Fruit fly (Drosophila melanogaster) whole organism, embryonic: ENCODE results near the gene Rpn9.
A peak's percentile ranks its signal among the peaks of the same experiment; 100 is the strongest.

Source experiments
- ATbp ChIP-seq: fragments of 200-800 bp; sonication (Bioruptor generic); optimal IDR thresholded peaks from 2 replicates; lab custom pipeline; 2017; ENCODE audit warnings: missing biosample characterization, mild to moderate bottlenecking, missing genetic modification characterization, missing genetic modification reagents
- Bgb ChIP-seq: fragments of 200-800 bp; sonication (Bioruptor generic); IDR thresholded peaks from 2 replicates; pipeline ENCODE4 v1.3.6; 2022; ENCODE audit warnings: missing biosample characterization, missing genetic modification characterization; ENCODE audit not compliant: partially characterized antibody
- CG10209 ChIP-seq: fragments of 200-800 bp; sonication (Bioruptor generic); optimal IDR thresholded peaks from 3 replicates; lab custom pipeline; 2017; ENCODE audit warnings: missing biosample characterization, mild to moderate bottlenecking, missing genetic modification characterization, missing genetic modification reagents
- CG10274 ChIP-seq: fragments of 200-800 bp; sonication (Bioruptor generic); optimal IDR thresholded peaks from 3 replicates; lab custom pipeline; 2017; ENCODE audit warnings: missing biosample characterization, mild to moderate bottlenecking, missing genetic modification characterization
- CG10543 ChIP-seq: fragments of 200-800 bp; sonication (Bioruptor generic); optimal IDR thresholded peaks from 3 replicates; lab custom pipeline; 2017; ENCODE audit warnings: missing biosample characterization, mild to moderate bottlenecking, missing genetic modification characterization, moderate library complexity
- CG14050 ChIP-seq: fragments of 200-800 bp; sonication (Bioruptor generic); IDR thresholded peaks from 3 replicates; pipeline ENCODE4 v1.3.6; 2022; ENCODE audit warnings: missing biosample characterization, missing genetic modification characterization
- CG15011 ChIP-seq: fragments of 200-800 bp; sonication (Bioruptor generic); optimal IDR thresholded peaks from 3 replicates; lab custom pipeline; 2018; ENCODE audit warnings: missing biosample characterization, mild to moderate bottlenecking, missing genetic modification characterization
- CG16813 ChIP-seq: fragments of 200-800 bp; sonication (Bioruptor generic); IDR thresholded peaks from 3 replicates; pipeline ENCODE4 v1.3.6; 2022; ENCODE audit warnings: missing biosample characterization, missing genetic modification characterization; ENCODE audit not compliant: partially characterized antibody
- CG17186 ChIP-seq: fragments of 200-800 bp; sonication (Bioruptor generic); optimal IDR thresholded peaks from 3 replicates; lab custom pipeline; 2017; ENCODE audit warnings: missing biosample characterization, missing genetic modification reagents, missing genetic modification characterization
- CG2889 ChIP-seq: fragments of 200-800 bp; sonication (Bioruptor generic); IDR thresholded peaks from 3 replicates; pipeline ENCODE4 v1.3.6; 2022; ENCODE audit warnings: missing biosample characterization, missing genetic modification characterization
- CG30020 ChIP-seq: fragments of 200-800 bp; optimal IDR thresholded peaks from 2 replicates; lab custom pipeline; 2019; ENCODE audit warnings: missing biosample characterization, mild to moderate bottlenecking, missing genetic modification characterization, moderate library complexity
- CG42726 ChIP-seq: fragments of 200-800 bp; sonication (Bioruptor generic); IDR thresholded peaks from 2 replicates; pipeline ENCODE4 v1.3.6; 2022; ENCODE audit warnings: missing biosample characterization, missing genetic modification characterization; ENCODE audit not compliant: partially characterized antibody
- CG6254 ChIP-seq: fragments of 200-800 bp; sonication (Bioruptor generic); optimal IDR thresholded peaks from 3 replicates; lab custom pipeline; 2017; ENCODE audit warnings: mild to moderate bottlenecking, missing biosample characterization, missing genetic modification reagents, missing genetic modification characterization
- CG6683 ChIP-seq: fragments of 200-800 bp; sonication (Bioruptor generic); optimal IDR thresholded peaks from 2 replicates; lab custom pipeline; 2017; ENCODE audit warnings: missing biosample characterization, mild to moderate bottlenecking, missing genetic modification characterization, missing genetic modification reagents
- CG6689 ChIP-seq: fragments of 200-800 bp; sonication (Bioruptor generic); IDR thresholded peaks from 2 replicates; pipeline ENCODE4 v1.3.6; 2022; ENCODE audit warnings: missing biosample characterization, missing genetic modification characterization
- CG7786 ChIP-seq: fragments of 200-800 bp; sonication (Bioruptor generic); optimal IDR thresholded peaks from 2 replicates; lab custom pipeline; 2016; ENCODE audit warnings: missing biosample characterization, missing genetic modification characterization
- CG7987 ChIP-seq: fragments of 200-800 bp; sonication (Bioruptor generic); optimal IDR thresholded peaks from 2 replicates; lab custom pipeline; 2018; ENCODE audit warnings: missing biosample characterization, mild to moderate bottlenecking, missing genetic modification characterization, moderate library complexity
- CG9797 ChIP-seq: fragments of 200-800 bp; sonication (Bioruptor generic); optimal IDR thresholded peaks from 3 replicates; lab custom pipeline; 2018; ENCODE audit warnings: missing biosample characterization, mild to moderate bottlenecking, missing genetic modification characterization
- Chrac-16 ChIP-seq: fragments of 200-800 bp; sonication (Bioruptor generic); optimal IDR thresholded peaks from 3 replicates; lab custom pipeline; 2016; ENCODE audit warnings: missing biosample characterization, missing genetic modification characterization
- CrebB ChIP-seq: fragments of 200-800 bp; sonication (Bioruptor generic); optimal IDR thresholded peaks from 3 replicates; lab custom pipeline; 2018; ENCODE audit warnings: missing biosample characterization, mild to moderate bottlenecking, missing genetic modification characterization
- Dad ChIP-seq: fragments of 200-800 bp; sonication (Bioruptor generic); optimal IDR thresholded peaks from 3 replicates; lab custom pipeline; 2016; ENCODE audit warnings: missing biosample characterization, missing genetic modification characterization
- Dek ChIP-seq: fragments of 200-800 bp; sonication (Bioruptor generic); optimal IDR thresholded peaks from 3 replicates; lab custom pipeline; 2019; ENCODE audit warnings: missing biosample characterization, mild to moderate bottlenecking, missing genetic modification characterization, moderate library complexity
- Drgx ChIP-seq: fragments of 200-800 bp; sonication (Bioruptor generic); IDR thresholded peaks from 2 replicates; pipeline ENCODE4 v1.3.6; 2022; ENCODE audit warnings: missing biosample characterization, missing genetic modification characterization
- E2f1 ChIP-seq: fragments of 200-800 bp; sonication (Bioruptor generic); IDR thresholded peaks from 2 replicates; pipeline ENCODE4 v1.3.6; 2022; ENCODE audit warnings: missing biosample characterization, missing genetic modification characterization
- Hr3 ChIP-seq: fragments of 200-800 bp; sonication (Bioruptor generic); optimal IDR thresholded peaks from 3 replicates; lab custom pipeline; 2016; ENCODE audit warnings: missing biosample characterization, missing genetic modification characterization
- Hr78 ChIP-seq, 2 experiments: fragments of 200-800 bp in 1 of 2; fragments of >200 bp in 1 of 2; sonication (Bioruptor generic) in 1 of 2; optimal IDR thresholded peaks; 2 replicates each; lab custom pipeline; 2017 to 2019; ENCODE audit warnings: missing biosample characterization in 2 of 2, missing genetic modification characterization in 2 of 2, mild to moderate bottlenecking in 1 of 2, moderate library complexity in 1 of 2
- Lhr ChIP-seq: fragments of 200-800 bp; sonication (Bioruptor generic); optimal IDR thresholded peaks from 3 replicates; lab custom pipeline; 2017; ENCODE audit warnings: mild to moderate bottlenecking, missing biosample characterization, missing genetic modification reagents, missing genetic modification characterization
- MTF-1 ChIP-seq: fragments of 200-800 bp; sonication (Bioruptor generic); optimal IDR thresholded peaks from 2 replicates; lab custom pipeline; 2018; ENCODE audit warnings: missing biosample characterization, mild to moderate bottlenecking, missing genetic modification characterization, borderline replicate concordance
- Med ChIP-seq: fragments of 200-800 bp; sonication (Bioruptor generic); peaks from one replicate; lab custom pipeline; 2016; ENCODE audit warnings: missing biosample characterization, missing genetic modification characterization, mild to moderate bottlenecking, inconsistent platforms, moderate library complexity
- Meics ChIP-seq: fragments of 200-800 bp; sonication (Bioruptor generic); optimal IDR thresholded peaks from 2 replicates; lab custom pipeline; 2017; ENCODE audit warnings: missing biosample characterization, mild to moderate bottlenecking, missing genetic modification characterization
- NK7.1 ChIP-seq: fragments of 200-800 bp; sonication (Bioruptor generic); optimal IDR thresholded peaks from 3 replicates; lab custom pipeline; 2016; ENCODE audit warnings: missing biosample characterization, missing genetic modification characterization
- Oaz ChIP-seq: fragments of 200-800 bp; sonication (Bioruptor generic); IDR thresholded peaks from 2 replicates; pipeline ENCODE4 v1.3.6; 2022; ENCODE audit warnings: missing biosample characterization, missing genetic modification characterization
- bsh ChIP-seq, 2 experiments: fragments of 200-800 bp; sonication (Bioruptor generic); optimal IDR thresholded peaks; 2 replicates each; lab custom pipeline; 2017 to 2018; ENCODE audit warnings: mild to moderate bottlenecking in 2 of 2, missing biosample characterization in 2 of 2, missing genetic modification characterization in 2 of 2, moderate library complexity in 1 of 2
- cad ChIP-seq: fragments of >200 bp; optimal IDR thresholded peaks from 2 replicates; lab custom pipeline; 2017; ENCODE audit warnings: missing biosample characterization, missing genetic modification characterization
- caup ChIP-seq: fragments of 200-800 bp; sonication (Bioruptor generic); optimal IDR thresholded peaks from 3 replicates; lab custom pipeline; 2017; ENCODE audit warnings: missing biosample characterization, mild to moderate bottlenecking, missing genetic modification characterization, moderate library complexity; ENCODE audit not compliant: severe bottlenecking
- ewg ChIP-seq: fragments of 200-800 bp; sonication (Bioruptor generic); optimal IDR thresholded peaks from 3 replicates; lab custom pipeline; 2017; ENCODE audit warnings: mild to moderate bottlenecking, missing biosample characterization, missing genetic modification reagents, missing genetic modification characterization
- exex ChIP-seq: fragments of 200-800 bp; sonication (Bioruptor generic); optimal IDR thresholded peaks from 4 replicates; lab custom pipeline; 2018; ENCODE audit warnings: missing biosample characterization, mild to moderate bottlenecking, missing genetic modification characterization, moderate library complexity
- fd64A ChIP-seq: fragments of 200-800 bp; sonication (Bioruptor generic); optimal IDR thresholded peaks from 3 replicates; lab custom pipeline; 2018; ENCODE audit warnings: missing biosample characterization, mild to moderate bottlenecking, missing genetic modification characterization
- gem ChIP-seq: fragments of 200-800 bp; sonication (Bioruptor generic); optimal IDR thresholded peaks from 2 replicates; lab custom pipeline; 2019; ENCODE audit warnings: missing biosample characterization, mild to moderate bottlenecking, missing genetic modification characterization, moderate library complexity
- grn ChIP-seq: fragments of 200-800 bp; sonication (Bioruptor generic); optimal IDR thresholded peaks from 3 replicates; lab custom pipeline; 2017; ENCODE audit warnings: missing biosample characterization, missing genetic modification characterization
- gsb ChIP-seq: fragments of 200-800 bp; sonication (Bioruptor generic); IDR thresholded peaks from 2 replicates; pipeline ENCODE4 v1.3.6; 2022; ENCODE audit warnings: missing biosample characterization, missing genetic modification characterization
- h ChIP-seq: fragments of >200 bp; optimal IDR thresholded peaks from 2 replicates; lab custom pipeline; 2017
- mirr ChIP-seq: fragments of 200-800 bp; sonication (Bioruptor generic); optimal IDR thresholded peaks from 3 replicates; lab custom pipeline; 2018; ENCODE audit warnings: missing biosample characterization, mild to moderate bottlenecking, missing genetic modification characterization
- nau ChIP-seq: fragments of 200-800 bp; sonication (Bioruptor generic); optimal IDR thresholded peaks from 3 replicates; lab custom pipeline; 2017; ENCODE audit warnings: missing biosample characterization, mild to moderate bottlenecking, missing genetic modification characterization, missing genetic modification reagents
- nom ChIP-seq: fragments of 200-800 bp; sonication (Bioruptor generic); optimal IDR thresholded peaks from 2 replicates; lab custom pipeline; 2017; ENCODE audit warnings: missing biosample characterization, missing genetic modification characterization, mild to moderate bottlenecking, moderate library complexity, missing genetic modification reagents
- ro ChIP-seq: fragments of 200-800 bp; sonication (Bioruptor generic); IDR thresholded peaks from 2 replicates; pipeline ENCODE4 v1.3.6; 2022; ENCODE audit warnings: missing biosample characterization, missing genetic modification characterization
- sug ChIP-seq: fragments of 200-800 bp; optimal IDR thresholded peaks from 2 replicates; lab custom pipeline; 2019; ENCODE audit warnings: missing biosample characterization, mild to moderate bottlenecking, missing genetic modification characterization, moderate library complexity

Rpn9 gene

dm6 chr3R:23767417-23767853 lies 34.2 kb upstream of the Rpn9 start, which contains the start of the genes CG10214 and CG10375 (continued):
- peak; percentile 77 for TF ChIP-seq Dad
- TF ChIP-seq nau (GFP tag; lab: Kevin White, UChicago), result no peak
- TF ChIP-seq CG16813 (GFP tag; lab: Robert Waterston, UW), result peak; percentile 50
- 0 out of 3 replicates have a peak, but pooled peaks have one; percentile 36 for TF ChIP-seq CG2889 (GFP tag; lab: Robert Waterston, UW)
- peak; percentile 71 for TF ChIP-seq E2f1
- peak; percentile 81 for TF ChIP-seq CG7786 (GFP tag; lab: Kevin White, UChicago)
- TF ChIP-seq CG42726 (GFP tag; lab: Robert Waterston, UW), result no peak
- TF ChIP-seq ATbp, result no peak
- no peak for TF ChIP-seq CG10274 (GFP tag; lab: Kevin White, UChicago)
- no peak for TF ChIP-seq cad (GFP tag; lab: Kevin White, UChicago)
- TF ChIP-seq Dek (tag; lab: Kevin White, UChicago), result peak; percentile 23
- no peak for TF ChIP-seq CG14050
- TF ChIP-seq CG15011 (GFP tag; lab: Kevin White, UChicago), result no peak

- TF ChIP-seq Med (GFP tag; lab: Kevin White, UChicago), result no peak
- TF ChIP-seq gem (tag; lab: Kevin White, UChicago), result peak; percentile 7
- TF ChIP-seq nom (GFP tag; lab: Kevin White, UChicago), result peak; percentile 84
- TF ChIP-seq Oaz (GFP tag; lab: Robert Waterston, UW), result no peak
- TF ChIP-seq Meics, result no peak
- peak; percentile 50 for TF ChIP-seq CG7987 (GFP tag; lab: Kevin White, UChicago)
- no peak for TF ChIP-seq NK7.1 (GFP tag; lab: Kevin White, UChicago)
- peak in 1 of 2 experiments; percentile 53 for TF ChIP-seq Hr78 (GFP tag; optimal IDR thresholded peaks at IDR 0.05; lab: Kevin White, UChicago)
- TF ChIP-seq CG6689 (GFP tag; lab: Robert Waterston, UW), result no peak
- TF ChIP-seq grn (GFP tag; lab: Kevin White, UChicago), result peak; percentile 29
- TF ChIP-seq CG6683 (GFP tag; lab: Kevin White, UChicago), result no peak
- no peak for TF ChIP-seq CG30020 (tag; lab: Kevin White, UChicago)
- TF ChIP-seq CrebB, result no peak
- TF ChIP-seq sug (tag; lab: Kevin White, UChicago), result peak; percentile 61
- TF ChIP-seq CG7786 (GFP tag; lab: Kevin White, UChicago), result no peak
- no peak for TF ChIP-seq CG9797
- no peak for TF ChIP-seq fd64A (GFP tag; lab: Kevin White, UChicago)
- peak; percentile 3 for TF ChIP-seq exex (tag; lab: Kevin White, UChicago)
- peak in 1 of 2 experiments; percentile 52 for TF ChIP-seq bsh (GFP tag; optimal IDR thresholded peaks at IDR 0.05; lab: Kevin White, UChicago)
- TF ChIP-seq Chrac-16, result no peak
- no peak for TF ChIP-seq ro (GFP tag; lab: Robert Waterston, UW)
- no peak for TF ChIP-seq ewg (GFP tag; lab: Kevin White, UChicago)
- no peak for TF ChIP-seq CG17186
- no peak for TF ChIP-seq caup
- TF ChIP-seq CG10543 (GFP tag; lab: Kevin White, UChicago), result peak; percentile 79
- peak; percentile 28 for TF ChIP-seq mirr (GFP tag; lab: Kevin White, UChicago)
- TF ChIP-seq CG6254, result no peak
- no peak for TF ChIP-seq Hr3 (GFP tag; lab: Kevin White, UChicago)
- TF ChIP-seq Drgx, result peak; percentile 45; the same call in 1 of the 2 replicates
- no peak for TF ChIP-seq MTF-1 (GFP tag; lab: Kevin White, UChicago)
- TF ChIP-seq gsb (GFP tag; lab: Robert Waterston, UW), result no peak
- no peak for TF ChIP-seq E2f1
- no peak for TF ChIP-seq Bgb (GFP tag; lab: Robert Waterston, UW)
- TF ChIP-seq h (lab: Kevin White, UChicago), result no peak
- TF ChIP-seq Lhr (GFP tag; lab: Kevin White, UChicago), result no peak
- TF ChIP-seq CG10209 (GFP tag; lab: Kevin White, UChicago), result no peak
These were observed 30.5 kb upstream of the Rpn9 start, which contains the start of gene Lsd-1 for dm6 chr3R:23763622-23764273. Gene Lsd-1 (plus strand): TSS chr3R:23763857.
